Fruit fly (Drosophila melanogaster) whole organism, wandering third instar larva: ENCODE data around the gene CG14024.

Experiments
- Abd-B ChIP-seq: fragments of >200 bp; optimal IDR thresholded peaks from 2 replicates; lab custom pipeline; 2017; ENCODE audit warnings: missing biosample characterization, missing genetic modification characterization
- CG32264 ChIP-seq: fragments of 200-800 bp; sonication (Bioruptor generic); optimal IDR thresholded peaks from 2 replicates; lab custom pipeline; 2016; ENCODE audit warnings: missing biosample characterization, missing genetic modification characterization
- CG9705 ChIP-seq: fragments of 200-800 bp; sonication (Bioruptor generic); optimal IDR thresholded peaks from 2 replicates; lab custom pipeline; 2018; ENCODE audit warnings: missing biosample characterization, mild to moderate bottlenecking, missing genetic modification characterization
- CrebA ChIP-seq: fragments of 200-800 bp; sonication (Bioruptor generic); optimal IDR thresholded peaks from 2 replicates; lab custom pipeline; 2016; ENCODE audit warnings: missing biosample characterization, mild to moderate bottlenecking, missing genetic modification characterization, borderline replicate concordance
- Dfd ChIP-seq: fragments of >200 bp; optimal IDR thresholded peaks from 2 replicates; lab custom pipeline; 2017; ENCODE audit warnings: missing biosample characterization, missing genetic modification characterization
- Dif ChIP-seq: fragments of 200-275, 200-300 bp; sonication (Bioruptor generic); optimal IDR thresholded peaks from 2 replicates; lab custom pipeline; 2018; ENCODE audit warnings: missing biosample characterization, missing genetic modification characterization; ENCODE audit not compliant: partially characterized antibody
- GATAd ChIP-seq: sonication (Bioruptor generic); optimal IDR thresholded peaks from 2 replicates; lab custom pipeline; 2016; ENCODE audit warnings: missing biosample characterization, missing genetic modification characterization
- HLH106 ChIP-seq: fragments of 200-800 bp; optimal IDR thresholded peaks from 3 replicates; lab custom pipeline; 2019; ENCODE audit warnings: missing biosample characterization, mild to moderate bottlenecking, missing genetic modification characterization, moderate library complexity
- Hnf4 ChIP-seq: fragments of 200-800 bp; sonication (Bioruptor generic); optimal IDR thresholded peaks from 2 replicates; lab custom pipeline; 2016; ENCODE audit warnings: missing biosample characterization, mild to moderate bottlenecking, missing genetic modification characterization
- Hr83 ChIP-seq: fragments of 200-300 bp; sonication (Bioruptor generic); optimal IDR thresholded peaks from 2 replicates; lab custom pipeline; 2016; ENCODE audit warnings: missing biosample characterization, mild to moderate bottlenecking, missing genetic modification characterization, moderate library complexity; ENCODE audit not compliant: poor library complexity, severe bottlenecking
- Jra ChIP-seq: sonication (Bioruptor generic); optimal IDR thresholded peaks from 2 replicates; lab custom pipeline; 2016; ENCODE audit warnings: missing biosample characterization, missing genetic modification characterization
- Mio ChIP-seq: sonication (Bioruptor generic); optimal IDR thresholded peaks from 2 replicates; lab custom pipeline; 2016; ENCODE audit warnings: missing biosample characterization, missing genetic modification characterization
- Myc ChIP-seq: fragments of >200 bp; optimal IDR thresholded peaks from 2 replicates; lab custom pipeline; 2017
- N ChIP-seq: fragments of >200 bp; optimal IDR thresholded peaks from 2 replicates; lab custom pipeline; 2018; ENCODE audit warnings: missing biosample characterization, missing external identifiers, missing genetic modification characterization
- OdsH ChIP-seq: fragments of 200-800 bp; sonication (Bioruptor generic); optimal IDR thresholded peaks from 2 replicates; lab custom pipeline; 2016; ENCODE audit warnings: missing biosample characterization, mild to moderate bottlenecking, missing genetic modification characterization
- Rel ChIP-seq, 2 experiments: fragments of 200-800 bp; sonication (Bioruptor generic) in 1 of 2; optimal IDR thresholded peaks; 2 replicates in 1 of 2; 3 replicates in 1 of 2; lab custom pipeline; 2016 to 2019; ENCODE audit warnings: mild to moderate bottlenecking in 2 of 2, missing biosample characterization in 2 of 2, missing genetic modification characterization in 2 of 2, moderate library complexity in 1 of 2
- Sp1 ChIP-seq: fragments of 200-800 bp; sonication (Bioruptor generic); optimal IDR thresholded peaks from 3 replicates; lab custom pipeline; 2019; ENCODE audit warnings: missing biosample characterization, mild to moderate bottlenecking, missing genetic modification characterization, moderate library complexity
- Vsx2 ChIP-seq: fragments of 200-300, 225-300 bp; sonication (Bioruptor generic); optimal IDR thresholded peaks from 2 replicates; lab custom pipeline; 2018; ENCODE audit warnings: missing biosample characterization, missing genetic modification characterization; ENCODE audit not compliant: partially characterized antibody
- br ChIP-seq: fragments of 200-800 bp; sonication (Bioruptor generic); optimal IDR thresholded peaks from 2 replicates; lab custom pipeline; 2016; ENCODE audit warnings: missing biosample characterization, missing genetic modification characterization
- brk ChIP-seq: fragments of 200-800 bp; sonication (Bioruptor generic); optimal IDR thresholded peaks from 2 replicates; lab custom pipeline; 2016; ENCODE audit warnings: missing biosample characterization, mild to moderate bottlenecking, missing genetic modification characterization
- dl ChIP-seq, 2 experiments: fragments of 175-275, 200-275 bp in 1 of 2; fragments of 200-275 bp in 1 of 2; sonication (Bioruptor generic); optimal IDR thresholded peaks; lab custom pipeline; 2018; ENCODE audit warnings: mild to moderate bottlenecking in 2 of 2, missing biosample characterization in 2 of 2, missing genetic modification characterization in 2 of 2, moderate library complexity in 2 of 2; ENCODE audit not compliant: partially characterized antibody in 2 of 2, insufficient read depth in 1 of 2
- dmrt93B ChIP-seq: fragments of 200-800 bp; sonication (Bioruptor generic); optimal IDR thresholded peaks from 2 replicates; lab custom pipeline; 2018; ENCODE audit warnings: missing biosample characterization, mild to moderate bottlenecking, missing genetic modification characterization
- dsf ChIP-seq: sonication (Bioruptor generic); optimal IDR thresholded peaks from 2 replicates; lab custom pipeline; 2016; ENCODE audit warnings: missing biosample characterization, missing genetic modification characterization, borderline replicate concordance
- ey ChIP-seq: fragments of 200-800 bp; sonication (Bioruptor generic); optimal IDR thresholded peaks from 2 replicates; lab custom pipeline; 2016; ENCODE audit warnings: missing biosample characterization, missing genetic modification characterization
- fru ChIP-seq: fragments of 200-800 bp; sonication (Bioruptor generic); optimal IDR thresholded peaks from 3 replicates; lab custom pipeline; 2016; ENCODE audit warnings: missing biosample characterization, mild to moderate bottlenecking, missing genetic modification characterization
- h ChIP-seq: fragments of 200-800 bp; sonication (Bioruptor generic); optimal IDR thresholded peaks from 3 replicates; lab custom pipeline; 2016; ENCODE audit warnings: missing biosample characterization, mild to moderate bottlenecking, missing genetic modification characterization
- lola ChIP-seq: fragments of >200 bp; optimal IDR thresholded peaks from 2 replicates; lab custom pipeline; 2017; ENCODE audit warnings: missing biosample characterization, missing genetic modification characterization
- pan ChIP-seq: fragments of >200 bp; optimal IDR thresholded peaks from 2 replicates; lab custom pipeline; 2017
- psq ChIP-seq: fragments of 200-800 bp; sonication (Bioruptor generic); optimal IDR thresholded peaks from 3 replicates; lab custom pipeline; 2017; ENCODE audit warnings: missing biosample characterization, mild to moderate bottlenecking, missing genetic modification characterization, moderate library complexity
- rgr ChIP-seq: fragments of 200-800 bp; sonication (Bioruptor generic); optimal IDR thresholded peaks from 3 replicates; lab custom pipeline; 2016; ENCODE audit warnings: missing biosample characterization, mild to moderate bottlenecking, missing genetic modification characterization
- sage ChIP-seq: fragments of 200-800 bp; sonication (Bioruptor generic); optimal IDR thresholded peaks from 2 replicates; lab custom pipeline; 2016; ENCODE audit warnings: missing biosample characterization, mild to moderate bottlenecking, missing genetic modification characterization
- sv ChIP-seq: fragments of 200-800 bp; sonication (Bioruptor generic); optimal IDR thresholded peaks from 3 replicates; lab custom pipeline; 2016; ENCODE audit warnings: missing biosample characterization, missing genetic modification characterization
- tai ChIP-seq: sonication (Bioruptor generic); optimal IDR thresholded peaks from 2 replicates; lab custom pipeline; 2016; ENCODE audit warnings: missing biosample characterization, missing genetic modification characterization
- usp ChIP-seq: fragments of >200 bp; optimal IDR thresholded peaks from 2 replicates; lab custom pipeline; 2017; ENCODE audit warnings: missing biosample characterization, missing genetic modification characterization
- woc ChIP-seq: sonication (Bioruptor generic); optimal IDR thresholded peaks from 2 replicates; lab custom pipeline; 2016; ENCODE audit warnings: missing biosample characterization, mild to moderate bottlenecking, missing genetic modification characterization

Gene CG14024

dm6 chr2L:5277262-5278008, 37.3 kb downstream of the CG14024 start:
- no peak for TF ChIP-seq brk (GFP tag; lab: Kevin White, UChicago)
- TF ChIP-seq Hr83 (GFP tag; lab: Kevin White, UChicago), result no peak
- no peak for TF ChIP-seq sv (GFP tag; lab: Kevin White, UChicago)
- no peak for TF ChIP-seq sage
- TF ChIP-seq Dfd (GFP tag; lab: Kevin White, UChicago), result no peak
- TF ChIP-seq Hnf4, result no peak
- no peak for TF ChIP-seq tai (GFP tag; lab: Kevin White, UChicago)
- no peak for TF ChIP-seq dmrt93B
- TF ChIP-seq h (GFP tag; lab: Kevin White, UChicago), result no peak
- no peak for TF ChIP-seq N (GFP tag; lab: Kevin White, UChicago)
- no peak for TF ChIP-seq Sp1 (GFP tag; lab: Kevin White, UChicago)
- TF ChIP-seq psq, result no peak
- TF ChIP-seq CG32264 (GFP tag; lab: Kevin White, UChicago), result no peak
- TF ChIP-seq Jra, result no peak
- no peak for TF ChIP-seq lola (GFP tag; lab: Kevin White, UChicago)
- TF ChIP-seq Abd-B (GFP tag; lab: Kevin White, UChicago), result no peak
- no peak for TF ChIP-seq woc (GFP tag; lab: Kevin White, UChicago)

dm6 chr2L:5271081-5271480, 43.6 kb downstream of the CG14024 start, which contains the start of gene tkv:
Gene tkv, minus strand, starts transcription at chr2L:5271384.
- TF ChIP-seq sv (GFP tag; lab: Kevin White, UChicago) (no peak), usp (GFP tag; lab: Kevin White, UChicago) (no peak), brk (GFP tag; lab: Kevin White, UChicago) (no peak), OdsH (no peak), Jra (no peak), rgr (no peak), Rel (GFP tag; optimal IDR thresholded peaks at IDR 0.05; lab: Kevin White, UChicago) (no peak), Rel (tag; optimal IDR thresholded peaks at IDR 0.05; lab: Kevin White, UChicago) (no peak), CG9705 (GFP tag; lab: Kevin White, UChicago) (no peak), sage (no peak), fru (GFP tag; lab: Kevin White, UChicago) (no peak), dmrt93B (no peak), Hr83 (GFP tag; lab: Kevin White, UChicago) (no peak), dl (GFP tag; optimal IDR thresholded peaks at IDR 0.05; lab: Kevin White, UChicago; ENCODE audit: insufficient read depth in 1 of 2, partially characterized antibody in 2 of 2) (no peak), pan (no peak), ey (GFP tag; lab: Kevin White, UChicago) (no peak), Hnf4 (no peak), CG32264 (GFP tag; lab: Kevin White, UChicago) (no peak)
- TF ChIP-seq, all 38 proteins: peak for 0

dm6 chr2L:5270215-5271071, 44.3 kb downstream of the CG14024 start:
- TF ChIP-seq usp (GFP tag; lab: Kevin White, UChicago) (no peak), Myc (peak; percentile 82)

- no peak for TF ChIP-seq CrebA (GFP tag; lab: Kevin White, UChicago)
- TF ChIP-seq Jra, result no peak
- TF ChIP-seq usp (GFP tag; lab: Kevin White, UChicago), result no peak
Observed at dm6 chr2L:5268198-5268597, 46.5 kb downstream of the CG14024 start, which contains the start of gene Cyp4ac3. Gene Cyp4ac3, plus strand, starts transcription at chr2L:5268498.

- TF ChIP-seq GATAd (GFP tag; lab: Kevin White, UChicago) (no peak), fru (GFP tag; lab: Kevin White, UChicago) (no peak), Mio (no peak), Dif (GFP tag; lab: Kevin White, UChicago) (no peak), ey (GFP tag; lab: Kevin White, UChicago) (no peak), psq (no peak), sage (no peak), HLH106 (no peak), Myc (no peak), Vsx2 (GFP tag; lab: Kevin White, UChicago) (no peak), pan (no peak), dl (GFP tag; optimal IDR thresholded peaks at IDR 0.05; lab: Kevin White, UChicago; ENCODE audit: insufficient read depth in 1 of 2, partially characterized antibody in 2 of 2) (no peak), N (GFP tag; lab: Kevin White, UChicago) (no peak), Rel (GFP tag; optimal IDR thresholded peaks at IDR 0.05; lab: Kevin White, UChicago) (no peak), Rel (tag; optimal IDR thresholded peaks at IDR 0.05; lab: Kevin White, UChicago) (no peak), br (GFP tag; lab: Kevin White, UChicago) (no peak), CrebA (GFP tag; lab: Kevin White, UChicago) (no peak), CG32264 (GFP tag; lab: Kevin White, UChicago) (no peak), woc (GFP tag; lab: Kevin White, UChicago) (no peak), CG9705 (GFP tag; lab: Kevin White, UChicago) (no peak), dsf (no peak)
Observed at dm6 chr2L:5266092-5266491, 48.6 kb downstream of the CG14024 start, which contains the start of gene Cyp4ac2. Gene Cyp4ac2, plus strand, starts transcription at chr2L:5266392.
